Fruit fly (Drosophila melanogaster) whole organism, adult: ENCODE data around the gene CG9269.

ENCODE experiments used
- CG11617 ChIP-seq: fragments of 200-800 bp; sonication (Bioruptor generic); optimal IDR thresholded peaks from 2 replicates; lab custom pipeline; 2017; ENCODE audit warnings: mild to moderate bottlenecking, missing biosample characterization, missing genetic modification reagents, missing genetic modification characterization
- CG14711 ChIP-seq: fragments of 200-800 bp; sonication (Bioruptor generic); optimal IDR thresholded peaks from 2 replicates; lab custom pipeline; 2018; ENCODE audit warnings: missing biosample characterization, mild to moderate bottlenecking, missing genetic modification characterization, moderate library complexity
- CG1620 ChIP-seq: fragments of 200-800 bp; sonication (Bioruptor generic); optimal IDR thresholded peaks from 2 replicates; lab custom pipeline; 2016; ENCODE audit warnings: missing biosample characterization, missing genetic modification characterization
- CG33017 ChIP-seq: fragments of 200-800 bp; sonication (Bioruptor generic); optimal IDR thresholded peaks from 2 replicates; lab custom pipeline; 2018; ENCODE audit warnings: missing biosample characterization, mild to moderate bottlenecking, missing genetic modification characterization, moderate library complexity
- CG7045 ChIP-seq: fragments of 200-800 bp; sonication (Bioruptor generic); optimal IDR thresholded peaks from 2 replicates; lab custom pipeline; 2017; ENCODE audit warnings: missing biosample characterization, mild to moderate bottlenecking, missing genetic modification characterization
- Clk ChIP-seq: fragments of 200-800 bp; sonication (Bioruptor generic); optimal IDR thresholded peaks from 2 replicates; lab custom pipeline; 2017; ENCODE audit warnings: missing biosample characterization, missing genetic modification characterization
- Crg-1 ChIP-seq: fragments of 200-800 bp; sonication (Bioruptor generic); optimal IDR thresholded peaks from 2 replicates; lab custom pipeline; 2016; ENCODE audit warnings: missing biosample characterization, missing genetic modification characterization
- Mnt ChIP-seq: fragments of 200-800 bp; sonication (Bioruptor generic); optimal IDR thresholded peaks from 2 replicates; lab custom pipeline; 2016; ENCODE audit warnings: missing biosample characterization, mild to moderate bottlenecking, missing genetic modification characterization
- cnc ChIP-seq, 2 experiments: fragments of >200 bp; optimal IDR thresholded peaks; 2 replicates each; lab custom pipeline; 2017
- kay ChIP-seq: fragments of 200-800 bp; sonication (Bioruptor generic); peaks from one replicate; lab custom pipeline; 2016; ENCODE audit warnings: missing biosample characterization, missing genetic modification characterization, borderline replicate concordance
- ovo ChIP-seq: fragments of 200-800 bp; sonication (Bioruptor generic); optimal IDR thresholded peaks from 2 replicates; lab custom pipeline; 2016; ENCODE audit warnings: missing biosample characterization, missing genetic modification characterization
- toe ChIP-seq: fragments of 200-800 bp; sonication (Bioruptor generic); optimal IDR thresholded peaks from 2 replicates; lab custom pipeline; 2016; ENCODE audit warnings: missing biosample characterization, missing genetic modification characterization

dm6 chr3R:13615617-13616016 is at the start of gene CG9269:
- TF ChIP-seq ovo (GFP tag; lab: Kevin White, UChicago) (no peak), cnc (optimal IDR thresholded peaks at IDR 0.05; lab: Kevin White, UChicago) (no peak), kay (GFP tag; lab: Kevin White, UChicago) (no peak), CG1620 (GFP tag; lab: Kevin White, UChicago) (no peak), toe (GFP tag; lab: Kevin White, UChicago) (no peak), Crg-1 (GFP tag; lab: Kevin White, UChicago) (no peak), CG7045 (GFP tag; lab: Kevin White, UChicago) (no peak), CG14711 (tag; lab: Kevin White, UChicago) (no peak), Mnt (GFP tag; lab: Kevin White, UChicago) (no peak), CG11617 (no peak), CG33017 (no peak), Clk (GFP tag; lab: Kevin White, UChicago) (no peak)
